Fruit fly (Drosophila melanogaster) whole organism, prepupa: ENCODE results near the gene CG32199.
A peak's percentile ranks its signal among the peaks of the same experiment; 100 is the strongest.

Experiments
- Blimp-1 ChIP-seq: fragments of 200-800 bp; sonication (Bioruptor generic); optimal IDR thresholded peaks from 3 replicates; lab custom pipeline; 2017; ENCODE audit warnings: missing biosample characterization, missing genetic modification characterization, mild to moderate bottlenecking, moderate library complexity, missing genetic modification reagents
- CG11762 ChIP-seq: fragments of 200-800 bp; sonication (Bioruptor generic); optimal IDR thresholded peaks from 3 replicates; lab custom pipeline; 2016; ENCODE audit warnings: missing biosample characterization, missing genetic modification characterization; ENCODE audit not compliant: insufficient read depth
- CG34406 ChIP-seq: fragments of 200-800 bp; sonication (Bioruptor generic); optimal IDR thresholded peaks from 3 replicates; lab custom pipeline; 2016; ENCODE audit warnings: missing biosample characterization, missing genetic modification characterization
- Ets96B ChIP-seq: fragments of 200-800 bp; optimal IDR thresholded peaks from 2 replicates; lab custom pipeline; 2019; ENCODE audit warnings: missing biosample characterization, mild to moderate bottlenecking, missing genetic modification characterization, moderate library complexity
- Gug ChIP-seq: fragments of 200-800 bp; sonication (Bioruptor generic); IDR thresholded peaks from 2 replicates; pipeline ENCODE4 v1.3.6; 2022; ENCODE audit warnings: missing biosample characterization, missing genetic modification characterization
- Hr4 ChIP-seq: fragments of 200-800 bp; sonication (Bioruptor generic); optimal IDR thresholded peaks from 3 replicates; lab custom pipeline; 2016; ENCODE audit warnings: missing biosample characterization, missing genetic modification characterization
- achi ChIP-seq: fragments of 200-800 bp; sonication (Bioruptor generic); optimal IDR thresholded peaks from 3 replicates; lab custom pipeline; 2016; ENCODE audit warnings: missing biosample characterization, missing genetic modification characterization
- cyc ChIP-seq: fragments of 200-800 bp; sonication (Bioruptor generic); optimal IDR thresholded peaks from 3 replicates; lab custom pipeline; 2016; ENCODE audit warnings: missing biosample characterization, missing genetic modification characterization

dm6 chr3L:18638487-18638886 is 26.8 kb downstream of the CG32199 start:
- TF ChIP-seq Ets96B (tag; lab: Kevin White, UChicago) (no peak), achi (GFP tag; lab: Kevin White, UChicago) (peak; percentile 30), CG11762 (GFP tag; lab: Kevin White, UChicago) (no peak), Blimp-1 (GFP tag; lab: Kevin White, UChicago) (no peak), Gug (GFP tag; lab: Robert Waterston, UW) (no peak), CG34406 (peak; percentile 4), cyc (GFP tag; lab: Kevin White, UChicago) (no peak), Hr4 (GFP tag; lab: Kevin White, UChicago) (peak; percentile 42)
